Worm (Caenorhabditis elegans): ENCODE results near the gene dnj-15.

ce11 chrIV:4150138-4150537 is 26.1 kb upstream of the dnj-15 start:
- TF ChIP-seq ztf-29 (GFP tag; IDR thresholded peaks at IDR 0.05), result no peak
- no peak for TF ChIP-seq T22C8.4 (GFP tag; IDR thresholded peaks at IDR 0.05)
- no peak for TF ChIP-seq ztf-23 (GFP tag; IDR thresholded peaks at IDR 0.05)
- no peak for TF ChIP-seq klf-2 (GFP tag; conservative IDR thresholded peaks at IDR 0.05)
- TF ChIP-seq cog-1 (tag; optimal IDR thresholded peaks at IDR 0.05), result no peak
- TF ChIP-seq med-1 (GFP tag; optimal IDR thresholded peaks at IDR 0.05; ENCODE audit: insufficient read depth), result no peak

Data from whole organism, midembryonic.